Worm (Caenorhabditis elegans) whole organism, L1 larva: ENCODE results near the gene tbx-37.

Source experiments
- fos-1 ChIP-seq: fragments of 150-350 bp; optimal IDR thresholded peaks from 2 replicates; lab custom pipeline; 2014; ENCODE audit warnings: missing biosample characterization, missing genetic modification characterization
- lin-13 ChIP-seq: fragments of 150-350 bp; optimal IDR thresholded peaks from 2 replicates; lab custom pipeline; 2014; ENCODE audit warnings: missing biosample characterization, missing genetic modification reagents, missing genetic modification characterization
- nhr-237 ChIP-seq: fragments of 150-350 bp; optimal IDR thresholded peaks from 2 replicates; lab custom pipeline; 2014; ENCODE audit warnings: missing biosample characterization, missing genetic modification characterization
- nhr-28 ChIP-seq: fragments of 150-350 bp; optimal IDR thresholded peaks from 2 replicates; lab custom pipeline; 2014; ENCODE audit warnings: missing biosample characterization, missing genetic modification characterization
- nhr-76 ChIP-seq: sonication (generic microtip); optimal IDR thresholded peaks from 2 replicates; lab custom pipeline; 2017; ENCODE audit warnings: missing biosample characterization, missing genetic modification characterization
- skn-1 ChIP-seq: fragments of 150-350 bp; optimal IDR thresholded peaks from 2 replicates; lab custom pipeline; 2014; ENCODE audit warnings: missing biosample characterization, missing genetic modification characterization
- zag-1 ChIP-seq: fragments of 150-350 bp; optimal IDR thresholded peaks from 2 replicates; lab custom pipeline; 2014; ENCODE audit warnings: missing biosample characterization, missing genetic modification characterization

DNA sequence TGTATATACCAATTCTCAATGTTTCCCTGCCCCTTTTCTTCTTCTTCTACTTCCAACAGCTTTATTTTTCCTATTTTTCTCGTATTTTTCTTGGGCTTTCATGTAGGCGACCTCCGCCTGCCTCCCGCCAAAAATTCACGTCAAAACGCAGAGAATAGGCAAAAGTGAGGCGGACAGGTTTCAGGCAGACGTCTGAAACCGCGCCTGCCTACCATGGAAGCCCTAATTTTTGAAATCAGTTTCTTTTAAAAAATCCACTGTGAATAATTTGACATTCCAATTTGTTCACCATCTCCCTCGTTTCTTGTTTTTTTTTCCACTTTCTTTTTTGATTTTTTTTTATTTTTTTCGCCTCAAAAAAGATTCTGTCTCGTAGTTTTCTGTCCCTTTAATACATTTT lies 11.9 kb upstream of the tbx-37 start:
- no peak for TF ChIP-seq nhr-76 (tag; lab: Kevin White, UChicago)
- TF ChIP-seq nhr-28 (tag; lab: Kevin White, UChicago), result no peak
- TF ChIP-seq lin-13, result no peak
- no peak for TF ChIP-seq skn-1 (tag; lab: Kevin White, UChicago)
- no peak for TF ChIP-seq zag-1 (tag; lab: Kevin White, UChicago)
- TF ChIP-seq fos-1 (tag; lab: Kevin White, UChicago), result no peak
- TF ChIP-seq nhr-237 (tag; lab: Kevin White, UChicago), result no peak
